Fruit fly (Drosophila melanogaster) whole organism, embryonic: Measurements from ENCODE around the gene RpS28-like.

Experiments used
- Bdp1 ChIP-seq: fragments of 200-800 bp; sonication (Bioruptor generic); optimal IDR thresholded peaks from 3 replicates; lab custom pipeline; 2016; ENCODE audit warnings: missing biosample characterization, missing genetic modification characterization
- CG1024 ChIP-seq: fragments of 200-800 bp; sonication (Bioruptor generic); IDR thresholded peaks from 2 replicates; pipeline ENCODE4 v1.3.6; 2022; ENCODE audit warnings: missing biosample characterization, missing genetic modification characterization
- CG12299 ChIP-seq: fragments of 200-800 bp; sonication (Bioruptor generic); optimal IDR thresholded peaks from 2 replicates; lab custom pipeline; 2018; ENCODE audit warnings: missing biosample characterization, mild to moderate bottlenecking, missing genetic modification characterization
- CG15073 ChIP-seq: fragments of 200-800 bp; sonication (Bioruptor generic); optimal IDR thresholded peaks from 2 replicates; lab custom pipeline; 2016; ENCODE audit warnings: missing biosample characterization, missing genetic modification characterization
- CG16815 ChIP-seq: fragments of 200-800 bp; sonication (Bioruptor generic); optimal IDR thresholded peaks from 3 replicates; lab custom pipeline; 2017; ENCODE audit warnings: missing biosample characterization, mild to moderate bottlenecking, missing genetic modification characterization
- CG17186 ChIP-seq: fragments of 200-800 bp; sonication (Bioruptor generic); optimal IDR thresholded peaks from 3 replicates; lab custom pipeline; 2017; ENCODE audit warnings: missing biosample characterization, missing genetic modification reagents, missing genetic modification characterization
- CG18599 ChIP-seq: fragments of 200-800 bp; sonication (Bioruptor generic); optimal IDR thresholded peaks from 3 replicates; lab custom pipeline; 2017; ENCODE audit warnings: missing biosample characterization, missing genetic modification characterization, mild to moderate bottlenecking, moderate library complexity, missing genetic modification reagents
- CG30431 ChIP-seq: fragments of 200-800 bp; sonication (Bioruptor generic); optimal IDR thresholded peaks from 2 replicates; lab custom pipeline; 2017; ENCODE audit warnings: missing biosample characterization, missing genetic modification characterization
- CG3726 ChIP-seq: fragments of 200-800 bp; sonication (Bioruptor generic); IDR thresholded peaks from 3 replicates; pipeline ENCODE4, ENCODE4 v1.3.6; 2022; ENCODE audit warnings: missing biosample characterization, missing genetic modification characterization
- CG4730 ChIP-seq: fragments of 200-800 bp; sonication (Bioruptor generic); IDR thresholded peaks from 2 replicates; pipeline ENCODE4 v1.3.6; 2022; ENCODE audit warnings: missing biosample characterization, missing genetic modification characterization
- CG6654 ChIP-seq: fragments of 200-800 bp; sonication (Bioruptor generic); optimal IDR thresholded peaks from 2 replicates; lab custom pipeline; 2017; ENCODE audit warnings: missing biosample characterization, mild to moderate bottlenecking, missing genetic modification characterization
- CrebB ChIP-seq: fragments of 200-800 bp; sonication (Bioruptor generic); optimal IDR thresholded peaks from 3 replicates; lab custom pipeline; 2018; ENCODE audit warnings: missing biosample characterization, mild to moderate bottlenecking, missing genetic modification characterization
- Deaf1 ChIP-seq: fragments of 200-800 bp; optimal IDR thresholded peaks from 3 replicates; lab custom pipeline; 2019; ENCODE audit warnings: missing biosample characterization, mild to moderate bottlenecking, missing genetic modification characterization, moderate library complexity
- Dfd ChIP-seq, 2 experiments: fragments of >200 bp; optimal IDR thresholded peaks; 2 replicates each; lab custom pipeline; 2017; ENCODE audit warnings: missing biosample characterization in 2 of 2, missing genetic modification characterization in 2 of 2
- Fer3 ChIP-seq: fragments of 200-800 bp; sonication (Bioruptor generic); optimal IDR thresholded peaks from 2 replicates; lab custom pipeline; 2018; ENCODE audit warnings: missing biosample characterization, mild to moderate bottlenecking, missing genetic modification characterization, moderate library complexity
- HLH54F ChIP-seq: fragments of 200-800 bp; sonication (Bioruptor generic); optimal IDR thresholded peaks from 3 replicates; lab custom pipeline; 2016; ENCODE audit warnings: missing biosample characterization, missing genetic modification characterization
- Hmr ChIP-seq: fragments of 200-800 bp; sonication (Bioruptor generic); optimal IDR thresholded peaks from 3 replicates; lab custom pipeline; 2017; ENCODE audit warnings: mild to moderate bottlenecking, missing biosample characterization, missing genetic modification reagents, missing genetic modification characterization
- Jarid2 ChIP-seq: fragments of 200-800 bp; sonication (Bioruptor generic); optimal IDR thresholded peaks from 3 replicates; lab custom pipeline; 2017; ENCODE audit warnings: mild to moderate bottlenecking, missing biosample characterization, missing genetic modification reagents, missing genetic modification characterization
- MBD-R2 ChIP-seq: fragments of 200-800 bp; sonication (Bioruptor generic); IDR thresholded peaks from 2 replicates; pipeline ENCODE4 v1.3.6; 2022; ENCODE audit warnings: missing biosample characterization, missing genetic modification characterization
- Max ChIP-seq: fragments of 200-800 bp; sonication (Bioruptor generic); optimal IDR thresholded peaks from 2 replicates; lab custom pipeline; 2016; ENCODE audit warnings: missing biosample characterization, mild to moderate bottlenecking, missing genetic modification characterization
- NC2β ChIP-seq: fragments of 200-800 bp; sonication (Bioruptor generic); optimal IDR thresholded peaks from 2 replicates; lab custom pipeline; 2016; ENCODE audit warnings: missing biosample characterization, missing genetic modification characterization
- Xrp1 ChIP-seq: fragments of 200-800 bp; sonication (Bioruptor generic); IDR thresholded peaks from 2 replicates; pipeline ENCODE4 v1.3.6; 2022; ENCODE audit warnings: missing biosample characterization, missing genetic modification characterization
- al ChIP-seq: fragments of 200-800 bp; sonication (Bioruptor generic); IDR thresholded peaks from 2 replicates; pipeline ENCODE4 v1.3.6; 2022; ENCODE audit warnings: missing biosample characterization, missing genetic modification characterization
- aop ChIP-seq: fragments of 200-800 bp; sonication (Bioruptor generic); IDR thresholded peaks from 2 replicates; pipeline ENCODE4 v1.3.6; 2022; ENCODE audit warnings: missing biosample characterization, missing genetic modification characterization
- ap ChIP-seq: fragments of 200-800 bp; sonication (Bioruptor generic); IDR thresholded peaks from 2 replicates; pipeline ENCODE4 v1.3.6; 2022; ENCODE audit warnings: missing biosample characterization, missing genetic modification characterization
- bab2 ChIP-seq: fragments of 200-800 bp; sonication (Bioruptor generic); optimal IDR thresholded peaks from 2 replicates; lab custom pipeline; 2016; ENCODE audit warnings: missing biosample characterization, missing genetic modification characterization
- bbx ChIP-seq: fragments of 200-800 bp; sonication (Bioruptor generic); IDR thresholded peaks from 2 replicates; pipeline ENCODE4 v1.3.6; 2022; ENCODE audit warnings: missing biosample characterization, missing genetic modification characterization; ENCODE audit not compliant: partially characterized antibody
- bigmax ChIP-seq: fragments of 200-800 bp; sonication (Bioruptor generic); optimal IDR thresholded peaks from 2 replicates; lab custom pipeline; 2018; ENCODE audit warnings: missing biosample characterization, mild to moderate bottlenecking, missing genetic modification characterization
- chm ChIP-seq: fragments of 200-800 bp; sonication (Bioruptor generic); IDR thresholded peaks from 2 replicates; pipeline ENCODE4 v1.3.6; 2022; ENCODE audit warnings: missing biosample characterization, missing genetic modification characterization
- corto ChIP-seq: fragments of 200-800 bp; sonication (Bioruptor generic); optimal IDR thresholded peaks from 2 replicates; lab custom pipeline; 2016; ENCODE audit warnings: missing biosample characterization, mild to moderate bottlenecking, missing genetic modification characterization, moderate library complexity
- dysf ChIP-seq: fragments of 200-800 bp; sonication (Bioruptor generic); IDR thresholded peaks from 3 replicates; pipeline ENCODE4 v1.3.6; 2022; ENCODE audit warnings: missing biosample characterization, missing genetic modification characterization
- exex ChIP-seq: fragments of 200-800 bp; sonication (Bioruptor generic); optimal IDR thresholded peaks from 4 replicates; lab custom pipeline; 2018; ENCODE audit warnings: missing biosample characterization, mild to moderate bottlenecking, missing genetic modification characterization, moderate library complexity
- fru ChIP-seq: fragments of >200 bp; optimal IDR thresholded peaks from 2 replicates; lab custom pipeline; 2017
- fu2 ChIP-seq: fragments of 200-800 bp; sonication (Bioruptor generic); optimal IDR thresholded peaks from 2 replicates; lab custom pipeline; 2016; ENCODE audit warnings: missing biosample characterization, missing genetic modification characterization
- hbn ChIP-seq: fragments of 200-800 bp; sonication (Bioruptor generic); IDR thresholded peaks from 2 replicates; pipeline ENCODE4 v1.3.6; 2022; ENCODE audit warnings: missing biosample characterization, missing genetic modification characterization; ENCODE audit not compliant: partially characterized antibody
- hkb ChIP-seq, 2 experiments: fragments of 200-800 bp in 1 of 2; fragments of >200 bp in 1 of 2; sonication (Bioruptor generic) in 1 of 2; IDR thresholded peaks in 1 of 2; optimal IDR thresholded peaks in 1 of 2; 2 replicates each; pipeline versions ENCODE4 v1.3.6 to Lab custom; 2017 to 2022; ENCODE audit warnings: missing biosample characterization in 1 of 2, missing genetic modification characterization in 1 of 2
- hth ChIP-seq: fragments of >200 bp; optimal IDR thresholded peaks from 2 replicates; lab custom pipeline; 2017; ENCODE audit warnings: inconsistent platforms
- nmo ChIP-seq: fragments of 200-800 bp; sonication (Bioruptor generic); optimal IDR thresholded peaks from 2 replicates; lab custom pipeline; 2018; ENCODE audit warnings: missing biosample characterization, mild to moderate bottlenecking, missing genetic modification characterization, moderate library complexity
- pan ChIP-seq, 4 experiments: fragments of >200 bp in 3 of 4; fragments of 200-800 bp in 1 of 4; sonication (Bioruptor generic) in 1 of 4; optimal IDR thresholded peaks in 3 of 4; IDR thresholded peaks in 1 of 4; 2 replicates each; pipeline versions ENCODE4 v1.3.6 to Lab custom; 2017 to 2022; ENCODE audit warnings: missing biosample characterization in 2 of 4, missing genetic modification characterization in 2 of 4, mixed read lengths in 1 of 4
- prd ChIP-seq, 3 experiments: fragments of >200 bp in 2 of 3; fragments of 200-800 bp in 1 of 3; sonication (Bioruptor generic) in 1 of 3; optimal IDR thresholded peaks in 2 of 3; IDR thresholded peaks in 1 of 3; 2 replicates in 2 of 3; 3 replicates in 1 of 3; pipeline versions ENCODE4 v1.3.6 to Lab custom; 2017 to 2022; ENCODE audit warnings: missing biosample characterization in 1 of 3, missing genetic modification characterization in 1 of 3
- repo ChIP-seq: fragments of 200-800 bp; sonication (Bioruptor generic); optimal IDR thresholded peaks from 2 replicates; lab custom pipeline; 2016; ENCODE audit warnings: missing biosample characterization, missing genetic modification characterization
- sisA ChIP-seq: fragments of 200-800 bp; sonication (Bioruptor generic); IDR thresholded peaks from 2 replicates; pipeline ENCODE4 v1.3.6; 2022; ENCODE audit warnings: missing biosample characterization, missing genetic modification characterization
- ssp ChIP-seq: fragments of 200-800 bp; sonication (Bioruptor generic); IDR thresholded peaks from 2 replicates; pipeline ENCODE4 v1.3.6; 2022; ENCODE audit warnings: missing biosample characterization, missing genetic modification characterization
- tio ChIP-seq: fragments of 200-800 bp; sonication (Bioruptor generic); optimal IDR thresholded peaks from 2 replicates; lab custom pipeline; 2017; ENCODE audit warnings: missing biosample characterization, missing genetic modification characterization, inconsistent platforms
- tna ChIP-seq: fragments of 200-800 bp; sonication (Bioruptor generic); IDR thresholded peaks from 2 replicates; pipeline ENCODE4 v1.3.6; 2022; ENCODE audit warnings: missing biosample characterization, missing genetic modification characterization; ENCODE audit not compliant: partially characterized antibody
- trh ChIP-seq: fragments of 200-800 bp; sonication (Bioruptor generic); optimal IDR thresholded peaks from 2 replicates; lab custom pipeline; 2016; ENCODE audit warnings: missing biosample characterization, missing genetic modification characterization
- vnd ChIP-seq: fragments of 200-800 bp; sonication (Bioruptor generic); IDR thresholded peaks from 3 replicates; pipeline ENCODE4 v1.3.6; 2022; ENCODE audit warnings: missing biosample characterization, missing genetic modification characterization; ENCODE audit not compliant: partially characterized antibody
- yki ChIP-seq: fragments of >200 bp; optimal IDR thresholded peaks from 3 replicates; lab custom pipeline; 2018
- z ChIP-seq: fragments of 200-800 bp; sonication (Bioruptor generic); IDR thresholded peaks from 3 replicates; pipeline ENCODE4 v1.3.6; 2022; ENCODE audit warnings: missing biosample characterization, missing genetic modification characterization

Gene RpS28-like

DNA sequence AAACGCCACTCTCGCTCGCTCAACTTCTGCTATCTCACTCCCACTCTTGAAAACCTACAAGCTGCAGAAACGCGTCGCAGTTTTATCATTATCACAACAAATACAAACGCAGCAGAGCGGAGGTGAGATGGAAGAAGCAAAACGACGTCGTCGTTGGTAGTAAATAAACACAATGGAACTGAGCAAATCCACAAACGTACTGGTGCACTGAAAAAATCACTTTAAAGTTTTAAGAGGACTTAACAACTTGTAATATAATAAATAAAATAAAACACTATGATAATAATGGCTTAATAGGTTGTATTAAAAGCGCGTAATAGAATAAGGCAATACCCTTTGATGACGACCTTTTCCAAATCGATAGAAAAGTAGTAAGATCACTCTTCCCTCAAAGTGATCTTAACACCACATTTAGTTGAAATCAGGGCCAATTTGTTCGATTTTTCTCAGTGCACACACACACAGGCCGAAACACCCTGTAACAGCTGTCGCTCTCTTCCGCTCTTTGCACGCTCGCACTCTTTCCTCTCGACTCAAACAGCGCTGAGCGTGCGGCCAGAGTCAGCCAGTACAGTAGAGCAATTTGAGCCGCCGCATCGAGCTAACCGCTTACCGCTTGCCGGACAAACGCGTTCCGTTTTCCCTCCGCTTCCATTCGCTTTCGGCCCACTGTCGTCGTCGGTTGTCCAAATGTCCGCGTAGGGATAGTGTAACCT lies 12.8 kb downstream of the RpS28-like start (continued):
- TF ChIP-seq hkb (optimal IDR thresholded peaks at IDR 0.05; lab: Kevin White, UChicago) (peak; percentile 53), hkb (GFP tag; IDR thresholded peaks at IDR 0.05; lab: Robert Waterston, UW) (peak; percentile 95), chm (GFP tag; lab: Robert Waterston, UW) (peak; percentile 75), al (GFP tag; lab: Robert Waterston, UW) (peak; percentile 94), Bdp1 (GFP tag; lab: Kevin White, UChicago) (peak; percentile 74), Hmr (GFP tag; lab: Kevin White, UChicago) (peak; percentile 96), Max (GFP tag; lab: Kevin White, UChicago) (peak; percentile 91), CG30431 (GFP tag; lab: Kevin White, UChicago) (peak; percentile 96), Jarid2 (peak; percentile 94), dysf (peak; percentile 98), Fer3 (tag; lab: Kevin White, UChicago) (peak; percentile 87), HLH54F (GFP tag; lab: Kevin White, UChicago) (peak; percentile 53), sisA (GFP tag; lab: Robert Waterston, UW) (peak; percentile 95), fu2 (GFP tag; lab: Kevin White, UChicago) (peak; percentile 29), Deaf1 (peak; percentile 78), aop (GFP tag; lab: Robert Waterston, UW) (peak; percentile 67), prd (optimal IDR thresholded peaks at IDR 0.05; lab: Kevin White, UChicago) (no peak), prd (GFP tag; IDR thresholded peaks at IDR 0.05; lab: Robert Waterston, UW) (peak; percentile 99), ssp (peak; percentile 91), z (peak; percentile 95), CG4730 (GFP tag; lab: Robert Waterston, UW) (peak; percentile 89), CG17186 (GFP tag; lab: Kevin White, UChicago) (peak; percentile 71), NC2β (GFP tag; lab: Kevin White, UChicago) (peak; percentile 74), fru (lab: Kevin White, UChicago) (no peak), bigmax (GFP tag; lab: Kevin White, UChicago) (no peak), vnd (GFP tag; lab: Robert Waterston, UW) (no peak), ap (GFP tag; lab: Robert Waterston, UW) (peak; percentile 87), CG18599 (GFP tag; lab: Kevin White, UChicago) (peak; percentile 96), CG3726 (GFP tag; lab: Robert Waterston, UW) (peak; percentile 94), MBD-R2 (peak; percentile 52; the same call in 1 of the 2 replicates), hbn (no peak), tna (peak; percentile 42; the same call in 1 of the 2 replicates), pan (optimal IDR thresholded peaks at IDR 0.05; lab: Kevin White, UChicago) (no peak), pan (GFP tag; optimal IDR thresholded peaks at IDR 0.05 in 1 of 2, IDR thresholded peaks at IDR 0.05 in 1 of 2) (peak in 1 of 2 experiments; percentile 95), repo (GFP tag; lab: Kevin White, UChicago) (peak; percentile 77), Dfd (GFP tag; optimal IDR thresholded peaks at IDR 0.05; lab: Kevin White, UChicago) (no peak), CG16815 (GFP tag; lab: Kevin White, UChicago) (peak; percentile 95), bbx (GFP tag; lab: Robert Waterston, UW) (peak; percentile 51), CrebB (tag; lab: Kevin White, UChicago) (peak; percentile 75), CG6654 (GFP tag; lab: Kevin White, UChicago) (peak; percentile 85), CG1024 (GFP tag; lab: Robert Waterston, UW) (peak; percentile 69), hth (no peak), corto (GFP tag; lab: Kevin White, UChicago) (peak; percentile 91), yki (peak; percentile 50), CG15073 (GFP tag; lab: Kevin White, UChicago) (peak; percentile 56), bab2 (GFP tag; lab: Kevin White, UChicago) (peak; percentile 68), CG12299 (tag; lab: Kevin White, UChicago) (peak; percentile 93), tio (GFP tag; lab: Kevin White, UChicago) (peak; percentile 93), Xrp1 (GFP tag; lab: Robert Waterston, UW) (peak; percentile 98), nmo (GFP tag; lab: Kevin White, UChicago) (peak; percentile 97), trh (GFP tag; lab: Kevin White, UChicago) (peak; percentile 71), exex (tag; lab: Kevin White, UChicago) (peak; percentile 72)
